Worm (Caenorhabditis elegans) whole organism, L4/young adult: ENCODE results near the gene Y48C3A.18.

Experiments
- W03F9.2 ChIP-seq: fragments of 150-350 bp; optimal IDR thresholded peaks from 2 replicates; lab custom pipeline; 2014; ENCODE audit warnings: missing biosample characterization, missing genetic modification characterization
- dao-5 ChIP-seq: sonication (generic microtip); optimal IDR thresholded peaks from 2 replicates; lab custom pipeline; 2016; ENCODE audit warnings: missing genotype, missing genetic modification characterization, moderate library complexity, missing compliant biosample characterization
- him-1 ChIP-seq: sonication (generic microtip); optimal IDR thresholded peaks from 2 replicates; lab custom pipeline; 2016; ENCODE audit warnings: missing genotype, missing genetic modification reagents, missing genetic modification characterization, missing compliant biosample characterization

Y48C3A.18 gene

DNA sequence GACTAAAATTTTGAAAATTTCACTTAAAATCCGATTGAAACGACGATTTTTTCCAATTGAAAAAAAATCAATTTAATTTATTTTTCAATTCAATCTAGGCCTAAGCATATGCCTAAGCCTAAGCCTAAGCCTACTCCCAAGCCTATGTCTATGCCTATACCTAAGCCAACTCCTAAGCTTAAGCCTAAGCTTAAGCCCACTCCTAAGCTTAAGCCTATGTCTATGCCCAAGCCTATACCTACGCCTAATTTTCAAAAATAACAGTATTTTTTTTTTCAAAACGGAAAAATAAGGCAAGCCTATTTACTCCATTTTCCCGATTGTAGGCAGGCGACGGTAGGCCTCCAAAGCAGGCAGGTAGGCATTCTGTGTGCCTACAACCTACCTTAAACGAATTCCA, 31.9 kb downstream of the Y48C3A.18 start:
- TF ChIP-seq dao-5 = no peak

- no peak for TF ChIP-seq him-1 (tag; lab: Kevin White, UChicago)
- TF ChIP-seq W03F9.2 (tag; lab: Kevin White, UChicago) = no peak
- no peak for TF ChIP-seq dao-5
These were observed 34.2 kb downstream of the Y48C3A.18 start for ce11 chrII:13446597-13446996.

DNA sequence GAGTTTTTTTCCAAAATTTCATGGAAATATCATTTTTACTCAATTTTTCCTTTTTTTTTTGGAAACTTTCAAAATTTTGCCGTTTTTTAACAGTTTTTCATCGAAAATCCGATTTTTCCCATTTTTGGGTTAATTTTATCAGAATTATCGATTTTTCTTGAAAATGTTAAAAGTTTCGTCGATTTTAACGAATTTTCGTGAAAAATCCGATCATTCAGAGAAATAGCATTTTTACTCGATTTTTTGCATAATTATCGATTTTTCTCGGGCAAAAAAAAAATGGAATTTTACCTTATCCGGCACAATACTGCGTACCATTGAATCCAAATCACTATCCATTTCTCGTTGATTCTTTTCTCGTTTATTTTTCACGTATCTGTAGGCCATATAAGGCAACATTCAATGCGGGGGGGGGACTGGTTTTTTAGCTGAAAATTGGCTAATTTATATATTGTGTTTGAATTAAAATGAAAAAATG, 34.8 kb downstream of the Y48C3A.18 start, which contains the start of gene tbc-14:
tbc-14 (minus strand) TSS at position 428 of the 478 bp plus-strand sequence.
- TF ChIP-seq him-1 (tag; lab: Kevin White, UChicago) = no peak
- no peak for TF ChIP-seq W03F9.2 (tag; lab: Kevin White, UChicago)
- no peak for TF ChIP-seq dao-5

DNA sequence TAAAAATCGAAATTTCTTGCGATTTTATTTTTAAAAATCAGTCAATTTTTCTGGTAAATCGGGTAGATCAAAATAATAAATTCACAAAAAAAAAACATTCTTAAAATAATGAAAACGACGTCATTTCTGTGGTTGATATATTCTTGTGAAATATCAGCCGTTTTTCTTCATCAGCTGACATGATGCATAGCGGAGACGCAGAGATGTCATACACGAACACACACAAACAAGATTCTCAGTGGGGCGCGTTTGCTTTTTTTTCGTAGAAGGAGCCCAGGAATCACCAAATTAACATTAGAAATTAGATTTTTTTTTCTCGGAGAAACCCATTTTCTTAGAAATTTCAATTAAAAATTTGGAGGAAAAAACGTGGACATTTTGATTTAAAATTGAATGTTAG, 35.2 kb downstream of the Y48C3A.18 start:
- TF ChIP-seq dao-5 (no peak), W03F9.2 (tag; lab: Kevin White, UChicago) (peak; percentile 74), him-1 (tag; lab: Kevin White, UChicago) (no peak)

DNA sequence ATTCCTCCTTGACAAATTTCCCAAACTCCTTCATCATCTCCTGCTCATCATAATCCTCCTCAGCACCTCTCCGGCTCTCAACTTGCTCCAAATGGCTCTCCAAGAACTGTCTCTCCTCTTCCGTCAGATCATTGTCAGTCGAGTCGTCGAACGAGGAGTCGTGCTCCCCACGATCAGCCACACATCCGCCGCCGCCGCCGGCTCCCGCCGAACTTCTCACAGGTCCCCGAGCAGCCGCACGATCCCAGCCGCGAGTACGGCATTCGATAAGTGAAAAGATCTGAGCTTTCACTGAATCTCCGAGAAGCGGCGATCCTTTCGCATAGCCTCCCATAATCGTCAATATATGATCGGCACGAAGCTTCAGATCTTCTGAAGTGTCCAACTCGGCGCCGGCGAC, 38.9 kb downstream of the Y48C3A.18 start:
- TF ChIP-seq W03F9.2 (tag; lab: Kevin White, UChicago) (no peak), him-1 (tag; lab: Kevin White, UChicago) (no peak), dao-5 (no peak)

DNA sequence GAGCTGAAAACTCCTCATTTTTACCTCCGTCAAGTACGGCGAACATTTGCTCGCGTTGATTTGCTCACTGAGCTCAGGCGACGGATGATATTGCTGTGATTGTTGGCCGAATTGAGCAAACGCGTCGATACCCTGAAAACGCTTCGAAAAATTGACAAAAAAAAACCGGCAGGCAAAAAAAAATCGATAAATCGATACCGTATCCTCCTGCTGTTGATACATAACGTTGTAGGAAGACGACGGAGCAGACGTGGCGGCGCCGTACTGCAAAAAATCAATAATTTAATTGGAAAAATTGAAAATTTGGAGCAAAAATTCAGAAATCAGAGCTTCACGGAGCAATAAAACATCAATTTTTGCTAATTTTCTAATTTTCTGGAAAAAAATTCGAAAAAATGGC, 42.4 kb downstream of the Y48C3A.18 start:
- no peak for TF ChIP-seq W03F9.2 (tag; lab: Kevin White, UChicago)
- no peak for TF ChIP-seq dao-5
- TF ChIP-seq him-1 (tag; lab: Kevin White, UChicago) = no peak

- no peak for TF ChIP-seq dao-5
These were observed 44.2 kb downstream of the Y48C3A.18 start for ce11 chrII:13456622-13457021.

DNA sequence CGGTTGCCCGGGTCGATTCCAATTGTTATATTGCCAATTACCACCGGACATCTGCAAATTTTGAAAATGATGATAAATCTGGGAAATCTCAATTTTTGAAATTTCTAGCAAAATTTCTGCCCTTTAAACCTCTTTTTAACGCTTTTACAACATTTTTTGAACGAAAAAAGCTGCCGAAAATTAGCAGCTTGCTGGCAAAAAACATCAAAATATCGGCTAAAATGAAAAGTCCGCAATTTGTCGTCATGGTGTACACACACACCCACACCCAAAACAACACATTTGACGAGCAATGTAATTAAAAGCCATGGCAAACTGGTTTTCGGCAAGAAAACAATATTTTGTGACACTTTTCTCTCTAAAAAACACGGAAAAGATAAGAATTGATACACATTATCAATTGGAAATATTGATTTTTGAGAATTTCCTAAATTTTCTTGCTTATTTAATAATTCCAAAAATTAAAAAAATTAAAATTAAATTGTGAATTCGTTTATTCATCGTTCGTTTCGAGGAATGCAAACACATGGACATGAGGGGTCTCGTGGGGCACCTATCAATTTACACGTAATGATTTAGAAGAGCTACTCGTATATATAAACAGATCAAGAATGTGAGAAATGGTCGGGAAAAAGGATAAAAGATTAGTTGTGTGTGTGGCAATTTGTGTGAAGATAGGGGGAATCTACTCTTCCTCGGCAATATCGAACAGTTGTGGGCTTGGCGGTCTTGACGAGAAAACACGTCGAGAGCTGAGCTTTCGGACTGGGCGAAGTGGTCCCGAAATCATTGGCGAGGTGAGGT, 48.4 kb downstream of the Y48C3A.18 start, which contains the start of gene pqn-27:
pqn-27 (minus strand) TSS at position 51 of the 804 bp plus-strand sequence.
- TF ChIP-seq W03F9.2 (tag; lab: Kevin White, UChicago) (peak; percentile 64), him-1 (tag; lab: Kevin White, UChicago) (no peak)

- TF ChIP-seq him-1 (tag; lab: Kevin White, UChicago) (no peak), W03F9.2 (tag; lab: Kevin White, UChicago) (peak; percentile 12), dao-5 (no peak)
These were observed 49.4 kb downstream of the Y48C3A.18 start for ce11 chrII:13461604-13462375.
